Fruit fly (Drosophila melanogaster) whole organism, embryonic: ENCODE results near the gene PolE2.
A peak's percentile ranks its signal among the peaks of the same experiment; 100 is the strongest.

ENCODE experiments used
- Abd-B ChIP-seq: fragments of 200-800 bp; sonication (Bioruptor generic); optimal IDR thresholded peaks from 2 replicates; lab custom pipeline; 2018; ENCODE audit warnings: missing biosample characterization, mild to moderate bottlenecking, missing genetic modification characterization, moderate library complexity
- CG12942 ChIP-seq: fragments of 200-800 bp; sonication (Bioruptor generic); optimal IDR thresholded peaks from 3 replicates; lab custom pipeline; 2016; ENCODE audit warnings: missing biosample characterization, missing genetic modification characterization
- CG13424 ChIP-seq: fragments of 200-800 bp; sonication (Bioruptor generic); optimal IDR thresholded peaks from 2 replicates; lab custom pipeline; 2019; ENCODE audit warnings: missing biosample characterization, mild to moderate bottlenecking, missing genetic modification characterization, moderate library complexity
- CG14014 ChIP-seq: fragments of 200-800 bp; sonication (Bioruptor generic); IDR thresholded peaks from 2 replicates; pipeline ENCODE4 v1.3.6; 2022; ENCODE audit warnings: missing biosample characterization, missing genetic modification characterization
- CG1602 ChIP-seq: fragments of 200-800 bp; sonication (Bioruptor generic); optimal IDR thresholded peaks from 3 replicates; lab custom pipeline; 2016; ENCODE audit warnings: missing biosample characterization, missing genetic modification characterization
- CG17361 ChIP-seq: fragments of 200-800 bp; sonication (Bioruptor generic); IDR thresholded peaks from 3 replicates; pipeline ENCODE4 v1.3.6; 2022; ENCODE audit warnings: missing biosample characterization, missing genetic modification characterization
- CG30020 ChIP-seq: fragments of 200-800 bp; optimal IDR thresholded peaks from 2 replicates; lab custom pipeline; 2019; ENCODE audit warnings: missing biosample characterization, mild to moderate bottlenecking, missing genetic modification characterization, moderate library complexity
- CG30431 ChIP-seq: fragments of 200-800 bp; sonication (Bioruptor generic); optimal IDR thresholded peaks from 2 replicates; lab custom pipeline; 2017; ENCODE audit warnings: missing biosample characterization, missing genetic modification characterization
- CG31224 ChIP-seq: fragments of 200-800 bp; sonication (Bioruptor generic); IDR thresholded peaks from 2 replicates; pipeline ENCODE4 v1.3.6; 2022; ENCODE audit warnings: missing biosample characterization, missing genetic modification characterization
- CG34422 ChIP-seq: fragments of 200-800 bp; sonication (Bioruptor generic); IDR thresholded peaks from 3 replicates; pipeline ENCODE4 v1.3.6; 2022; ENCODE audit warnings: missing biosample characterization, missing genetic modification characterization
- CG42726 ChIP-seq: fragments of 200-800 bp; sonication (Bioruptor generic); IDR thresholded peaks from 2 replicates; pipeline ENCODE4 v1.3.6; 2022; ENCODE audit warnings: missing biosample characterization, missing genetic modification characterization; ENCODE audit not compliant: partially characterized antibody
- CG6272 ChIP-seq: fragments of 200-800 bp; sonication (Bioruptor generic); IDR thresholded peaks from 2 replicates; pipeline ENCODE4 v1.3.6; 2022; ENCODE audit warnings: missing biosample characterization, missing genetic modification characterization
- CG6654 ChIP-seq: fragments of 200-800 bp; sonication (Bioruptor generic); optimal IDR thresholded peaks from 2 replicates; lab custom pipeline; 2017; ENCODE audit warnings: missing biosample characterization, mild to moderate bottlenecking, missing genetic modification characterization
- CG6791 ChIP-seq: fragments of 200-800 bp; sonication (Bioruptor generic); IDR thresholded peaks from 3 replicates; pipeline ENCODE4 v1.3.6; 2022; ENCODE audit warnings: missing biosample characterization, missing genetic modification characterization; ENCODE audit not compliant: partially characterized antibody
- CG7786 ChIP-seq: fragments of 200-800 bp; sonication (Bioruptor generic); optimal IDR thresholded peaks from 2 replicates; lab custom pipeline; 2016; ENCODE audit warnings: missing biosample characterization, missing genetic modification characterization
- CG7839 ChIP-seq: fragments of 200-800 bp; sonication (Bioruptor generic); optimal IDR thresholded peaks from 3 replicates; lab custom pipeline; 2018; ENCODE audit warnings: missing biosample characterization, mild to moderate bottlenecking, missing genetic modification characterization, moderate library complexity
- CG8281 ChIP-seq: fragments of 200-800 bp; sonication (Bioruptor generic); optimal IDR thresholded peaks from 2 replicates; lab custom pipeline; 2018; ENCODE audit warnings: missing biosample characterization, mild to moderate bottlenecking, missing genetic modification characterization, moderate library complexity
- CG9437 ChIP-seq: fragments of 200-800 bp; sonication (Bioruptor generic); optimal IDR thresholded peaks from 2 replicates; lab custom pipeline; 2018; ENCODE audit warnings: missing biosample characterization, mild to moderate bottlenecking, missing genetic modification characterization
- CG9727 ChIP-seq: fragments of 200-800 bp; sonication (Bioruptor generic); optimal IDR thresholded peaks from 3 replicates; lab custom pipeline; 2017; ENCODE audit warnings: missing biosample characterization, mild to moderate bottlenecking, missing genetic modification characterization
- D ChIP-seq, 2 experiments: fragments of 200-800 bp in 1 of 2; fragments of >200 bp in 1 of 2; sonication (Bioruptor generic) in 1 of 2; optimal IDR thresholded peaks; 2 replicates in 1 of 2; 3 replicates in 1 of 2; lab custom pipeline; 2017; ENCODE audit warnings: mild to moderate bottlenecking in 1 of 2, missing biosample characterization in 1 of 2, missing genetic modification characterization in 1 of 2, missing genetic modification reagents in 1 of 2
- D19A ChIP-seq: fragments of 200-800 bp; optimal IDR thresholded peaks from 3 replicates; lab custom pipeline; 2019; ENCODE audit warnings: missing biosample characterization, mild to moderate bottlenecking, missing genetic modification characterization, moderate library complexity
- Dp ChIP-seq: fragments of 200-800 bp; sonication (Bioruptor generic); optimal IDR thresholded peaks from 2 replicates; lab custom pipeline; 2018; ENCODE audit warnings: missing biosample characterization, mild to moderate bottlenecking, missing genetic modification characterization, moderate library complexity
- E2f1 ChIP-seq: fragments of 200-800 bp; sonication (Bioruptor generic); IDR thresholded peaks from 2 replicates; pipeline ENCODE4 v1.3.6; 2022; ENCODE audit warnings: missing biosample characterization, missing genetic modification characterization
- E2f2 ChIP-seq: fragments of 200-800 bp; sonication (Bioruptor generic); IDR thresholded peaks from 2 replicates; pipeline ENCODE4 v1.3.6; 2022; ENCODE audit warnings: missing biosample characterization, missing genetic modification characterization
- ERR ChIP-seq: fragments of 200-800 bp; sonication (Bioruptor generic); optimal IDR thresholded peaks from 2 replicates; lab custom pipeline; 2016; ENCODE audit warnings: missing biosample characterization, missing genetic modification characterization
- H2.0 ChIP-seq: fragments of 200-800 bp; sonication (Bioruptor generic); IDR thresholded peaks from 2 replicates; pipeline ENCODE4 v1.3.6; 2022; ENCODE audit warnings: missing biosample characterization, missing genetic modification characterization
- HHEX ChIP-seq: fragments of 200-800 bp; sonication (Bioruptor generic); optimal IDR thresholded peaks from 3 replicates; lab custom pipeline; 2017; ENCODE audit warnings: missing biosample characterization, mild to moderate bottlenecking, missing genetic modification characterization, missing genetic modification reagents
- HLH3B ChIP-seq: fragments of 200-800 bp; sonication (Bioruptor generic); IDR thresholded peaks from 2 replicates; pipeline ENCODE4 v1.3.6; 2022; ENCODE audit warnings: missing biosample characterization, missing genetic modification characterization
- Myb ChIP-seq: fragments of 200-800 bp; sonication (Bioruptor generic); optimal IDR thresholded peaks from 2 replicates; lab custom pipeline; 2016; ENCODE audit warnings: missing biosample characterization, missing genetic modification characterization
- Sox100B ChIP-seq: fragments of 200-800 bp; sonication (Bioruptor generic); optimal IDR thresholded peaks from 3 replicates; lab custom pipeline; 2018; ENCODE audit warnings: missing biosample characterization, mild to moderate bottlenecking, missing genetic modification characterization
- Sry-δ ChIP-seq: fragments of 200-800 bp; sonication (Bioruptor generic); optimal IDR thresholded peaks from 2 replicates; lab custom pipeline; 2016; ENCODE audit warnings: missing biosample characterization, missing genetic modification characterization
- amos ChIP-seq: fragments of 200-800 bp; sonication (Bioruptor generic); IDR thresholded peaks from 2 replicates; pipeline ENCODE4 v1.3.6; 2022; ENCODE audit warnings: missing biosample characterization, missing genetic modification characterization; ENCODE audit not compliant: partially characterized antibody
- cwo ChIP-seq: fragments of 200-800 bp; sonication (Bioruptor generic); optimal IDR thresholded peaks from 3 replicates; lab custom pipeline; 2017; ENCODE audit warnings: missing biosample characterization, missing genetic modification characterization, mild to moderate bottlenecking, moderate library complexity, missing genetic modification reagents
- dati ChIP-seq: fragments of 200-800 bp; sonication (Bioruptor generic); IDR thresholded peaks from 2 replicates; pipeline ENCODE4 v1.3.6; 2022; ENCODE audit warnings: missing biosample characterization, missing genetic modification characterization
- disco-r ChIP-seq: fragments of 200-800 bp; sonication (Bioruptor generic); optimal IDR thresholded peaks from 2 replicates; lab custom pipeline; 2016; ENCODE audit warnings: missing biosample characterization, missing genetic modification characterization
- dysf ChIP-seq: fragments of 200-800 bp; sonication (Bioruptor generic); IDR thresholded peaks from 3 replicates; pipeline ENCODE4 v1.3.6; 2022; ENCODE audit warnings: missing biosample characterization, missing genetic modification characterization
- ewg ChIP-seq: fragments of 200-800 bp; sonication (Bioruptor generic); optimal IDR thresholded peaks from 3 replicates; lab custom pipeline; 2017; ENCODE audit warnings: mild to moderate bottlenecking, missing biosample characterization, missing genetic modification reagents, missing genetic modification characterization
- fd3F ChIP-seq: fragments of 200-800 bp; sonication (Bioruptor generic); optimal IDR thresholded peaks from 2 replicates; lab custom pipeline; 2018; ENCODE audit warnings: missing biosample characterization, mild to moderate bottlenecking, missing genetic modification characterization, moderate library complexity
- her ChIP-seq: fragments of 200-800 bp; sonication (Bioruptor generic); optimal IDR thresholded peaks from 2 replicates; lab custom pipeline; 2016; ENCODE audit warnings: missing biosample characterization, missing genetic modification characterization
- lab ChIP-seq: fragments of 200-800 bp; sonication (Bioruptor generic); optimal IDR thresholded peaks from 3 replicates; lab custom pipeline; 2017; ENCODE audit warnings: missing biosample characterization, missing genetic modification characterization, mild to moderate bottlenecking, moderate library complexity, missing genetic modification reagents
- onecut ChIP-seq: fragments of 200-800 bp; sonication (Bioruptor generic); IDR thresholded peaks from 2 replicates; pipeline ENCODE4 v1.3.6; 2022; ENCODE audit warnings: missing biosample characterization, missing genetic modification characterization
- phol ChIP-seq: fragments of 200-800 bp; sonication (Bioruptor generic); optimal IDR thresholded peaks from 3 replicates; lab custom pipeline; 2018; ENCODE audit warnings: missing biosample characterization, mild to moderate bottlenecking, missing genetic modification characterization, moderate library complexity
- pzg ChIP-seq: fragments of 200-800 bp; sonication (Bioruptor generic); optimal IDR thresholded peaks from 3 replicates; lab custom pipeline; 2018; ENCODE audit warnings: missing biosample characterization, mild to moderate bottlenecking, missing genetic modification characterization, moderate library complexity
- ro ChIP-seq: fragments of 200-800 bp; sonication (Bioruptor generic); IDR thresholded peaks from 2 replicates; pipeline ENCODE4 v1.3.6; 2022; ENCODE audit warnings: missing biosample characterization, missing genetic modification characterization
- sima ChIP-seq: fragments of 200-800 bp; sonication (Bioruptor generic); optimal IDR thresholded peaks from 2 replicates; lab custom pipeline; 2016; ENCODE audit warnings: missing biosample characterization, missing genetic modification characterization
- sob ChIP-seq: fragments of 200-800 bp; sonication (Bioruptor generic); IDR thresholded peaks from 2 replicates; pipeline ENCODE4 v1.3.6; 2022; ENCODE audit warnings: missing biosample characterization, missing genetic modification characterization
- stwl ChIP-seq: fragments of 200-800 bp; sonication (Bioruptor generic); optimal IDR thresholded peaks from 3 replicates; lab custom pipeline; 2018; ENCODE audit warnings: missing biosample characterization, mild to moderate bottlenecking, missing genetic modification characterization, moderate library complexity
- tio ChIP-seq: fragments of 200-800 bp; sonication (Bioruptor generic); optimal IDR thresholded peaks from 2 replicates; lab custom pipeline; 2017; ENCODE audit warnings: missing biosample characterization, missing genetic modification characterization, inconsistent platforms
- toy ChIP-seq: fragments of 200-800 bp; sonication (Bioruptor generic); IDR thresholded peaks from 2 replicates; pipeline ENCODE4 v1.3.6; 2022; ENCODE audit warnings: missing biosample characterization, missing genetic modification characterization
- trem ChIP-seq: fragments of 200-800 bp; optimal IDR thresholded peaks from 3 replicates; lab custom pipeline; 2019; ENCODE audit warnings: missing biosample characterization, mild to moderate bottlenecking, missing genetic modification characterization, moderate library complexity
- wdn ChIP-seq: fragments of 200-800 bp; sonication (Bioruptor generic); IDR thresholded peaks from 2 replicates; pipeline ENCODE4 v1.3.6; 2022; ENCODE audit warnings: missing biosample characterization, missing genetic modification characterization

The PolE2 gene

DNA sequence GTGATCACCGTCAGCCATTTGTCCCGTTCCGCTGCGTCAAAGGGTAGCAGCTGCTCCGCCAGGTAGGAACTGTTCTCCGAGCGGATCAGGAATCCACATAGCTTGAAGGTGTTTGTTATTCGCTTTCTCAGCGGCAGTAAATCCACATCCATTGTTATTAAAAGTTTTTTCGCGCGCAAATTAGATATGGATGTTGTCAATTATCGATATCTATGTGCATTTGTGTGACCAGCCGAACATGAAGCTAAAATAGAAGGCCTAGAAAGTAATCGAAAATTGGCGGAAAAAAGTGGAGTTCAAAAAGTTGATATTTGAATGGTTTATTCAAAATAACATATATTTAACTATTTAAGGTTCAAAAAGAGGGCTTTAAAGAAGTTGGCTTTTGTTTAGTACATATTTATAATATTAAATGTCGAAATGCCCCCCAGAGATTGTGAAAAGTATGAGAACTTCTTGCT is at the start of gene PolE2, which contains the start of gene CG5592 (continued):
- TF ChIP-seq toy (GFP tag; lab: Robert Waterston, UW) = no peak
- TF ChIP-seq CG30431 (GFP tag; lab: Kevin White, UChicago) = no peak
- TF ChIP-seq CG6791 = 0 out of 3 replicates have a peak, but pooled peaks have one; percentile 28
- no peak for TF ChIP-seq dysf (GFP tag; lab: Robert Waterston, UW)
- no peak for TF ChIP-seq Abd-B (GFP tag; lab: Kevin White, UChicago)
- no peak for TF ChIP-seq sob (GFP tag; lab: Robert Waterston, UW)
- TF ChIP-seq tio (GFP tag; lab: Kevin White, UChicago) = no peak
- TF ChIP-seq wdn (GFP tag; lab: Robert Waterston, UW) = no peak
- TF ChIP-seq CG17361 = no peak
- no peak for TF ChIP-seq onecut
- TF ChIP-seq CG7839 (tag; lab: Kevin White, UChicago) = no peak
- TF ChIP-seq CG8281 (tag; lab: Kevin White, UChicago) = no peak
- TF ChIP-seq CG42726 (GFP tag; lab: Robert Waterston, UW) = peak; percentile 27; the same call in 1 of the 2 replicates
- no peak for TF ChIP-seq CG30020 (tag; lab: Kevin White, UChicago)
- TF ChIP-seq CG9727 (GFP tag; lab: Kevin White, UChicago) = no peak
- no peak for TF ChIP-seq CG1602 (GFP tag; lab: Kevin White, UChicago)
- TF ChIP-seq CG14014 (GFP tag; lab: Robert Waterston, UW) = no peak
- no peak for TF ChIP-seq cwo
- no peak for TF ChIP-seq CG12942 (GFP tag; lab: Kevin White, UChicago)
- TF ChIP-seq CG9437 (GFP tag; lab: Kevin White, UChicago) = no peak
- no peak for TF ChIP-seq HLH3B
- TF ChIP-seq Sry-δ = peak; percentile 87
- no peak for TF ChIP-seq lab
- peak; percentile 79 for TF ChIP-seq pzg (GFP tag; lab: Kevin White, UChicago)
- peak; percentile 26; the same call in 1 of the 2 replicates for TF ChIP-seq amos (GFP tag; lab: Robert Waterston, UW)
- TF ChIP-seq H2.0 (GFP tag; lab: Robert Waterston, UW) = no peak
- TF ChIP-seq CG7786 (GFP tag; lab: Kevin White, UChicago) = no peak
- TF ChIP-seq E2f1 (GFP tag; lab: Robert Waterston, UW) = peak; percentile 83
- peak; percentile 99 for TF ChIP-seq E2f2 (GFP tag; lab: Robert Waterston, UW)
- peak; percentile 20 for TF ChIP-seq phol (tag; lab: Kevin White, UChicago)
- no peak for TF ChIP-seq CG13424 (tag; lab: Kevin White, UChicago)
- peak; percentile 37 for TF ChIP-seq trem (tag; lab: Kevin White, UChicago)
- no peak for TF ChIP-seq her
- TF ChIP-seq sima (GFP tag; lab: Kevin White, UChicago) = no peak
- TF ChIP-seq Dp (GFP tag; lab: Kevin White, UChicago) = peak; percentile 99
- no peak for TF ChIP-seq fd3F
- TF ChIP-seq ro (GFP tag; lab: Robert Waterston, UW) = no peak
- TF ChIP-seq ewg = no peak
- no peak for TF ChIP-seq D (optimal IDR thresholded peaks at IDR 0.05; lab: Kevin White, UChicago)
- TF ChIP-seq D (GFP tag; optimal IDR thresholded peaks at IDR 0.05; lab: Kevin White, UChicago) = no peak
- peak; percentile 52 for TF ChIP-seq stwl (tag; lab: Kevin White, UChicago)
- no peak for TF ChIP-seq CG31224 (GFP tag; lab: Robert Waterston, UW)
- no peak for TF ChIP-seq HHEX (GFP tag; lab: Kevin White, UChicago)
- TF ChIP-seq disco-r (GFP tag; lab: Kevin White, UChicago) = no peak
- TF ChIP-seq CG6272 (GFP tag; lab: Robert Waterston, UW) = no peak
- TF ChIP-seq Myb (GFP tag; lab: Kevin White, UChicago) = no peak
- TF ChIP-seq ERR (GFP tag; lab: Kevin White, UChicago) = no peak
- TF ChIP-seq D19A = no peak
- no peak for TF ChIP-seq Sox100B (GFP tag; lab: Kevin White, UChicago)
- TF ChIP-seq dati (GFP tag; lab: Robert Waterston, UW) = no peak
- TF ChIP-seq CG34422 = no peak
- TF ChIP-seq CG6654 = no peak
